Worm (Caenorhabditis elegans): ENCODE measurements around the gene nlp-71.

- TF ChIP-seq ceh-36 (tag; optimal IDR thresholded peaks at IDR 0.05) = no peak
- TF ChIP-seq ama-1 (optimal IDR thresholded peaks at IDR 0.05) = no peak
- TF ChIP-seq ceh-13 (GFP tag; optimal IDR thresholded peaks at IDR 0.05) = no peak
- no peak for TF ChIP-seq tbx-11 (GFP tag; IDR thresholded peaks at IDR 0.05)
- TF ChIP-seq hnd-1 (tag; optimal IDR thresholded peaks at IDR 0.05) = no peak
- TF ChIP-seq scrt-1 (GFP tag; IDR thresholded peaks at IDR 0.05) = no peak
These were observed 7.8 kb upstream of the nlp-71 start, which contains the start of gene puf-11 for ce11 chrIV:6421183-6421635.

Measured in whole organism, early embryonic.